Worm (Caenorhabditis elegans) whole organism, L2 larva: ENCODE measurements around the gene dep-1.
A peak's percentile ranks its signal among the peaks of the same experiment; 100 is the strongest.

ENCODE experiments used
- C34F6.9 ChIP-seq: fragments of 150-350 bp; optimal IDR thresholded peaks from 2 replicates; lab custom pipeline; 2014; ENCODE audit warnings: missing biosample characterization, missing genetic modification characterization
- F13H6.1 ChIP-seq: sonication (generic microtip); optimal IDR thresholded peaks from 2 replicates; lab custom pipeline; 2016; ENCODE audit warnings: missing genetic modification characterization, missing compliant biosample characterization
- R02D3.7 ChIP-seq: fragments of 150-350 bp; optimal IDR thresholded peaks from 2 replicates; lab custom pipeline; 2014; ENCODE audit warnings: missing biosample characterization, missing genetic modification characterization
- Y55F3AM.14 ChIP-seq: fragments of 200-800 bp; sonication (Bioruptor generic); optimal IDR thresholded peaks from 2 replicates; lab custom pipeline; 2018; ENCODE audit warnings: mild to moderate bottlenecking, missing genetic modification characterization, missing compliant biosample characterization
- ZK546.5 ChIP-seq: sonication (generic microtip); optimal IDR thresholded peaks from 2 replicates; lab custom pipeline; 2017; ENCODE audit warnings: missing biosample characterization, missing genetic modification characterization
- alr-1 ChIP-seq: fragments of 150-350 bp; optimal IDR thresholded peaks from 2 replicates; lab custom pipeline; 2014; ENCODE audit warnings: missing biosample characterization, missing genetic modification characterization
- aly-2 ChIP-seq: fragments of 150-350 bp; optimal IDR thresholded peaks from 2 replicates; lab custom pipeline; 2014; ENCODE audit warnings: missing biosample characterization, missing genetic modification characterization
- ama-1 ChIP-seq: fragments of 150-350 bp; optimal IDR thresholded peaks from 2 replicates; lab custom pipeline; 2018; ENCODE audit warnings: inconsistent platforms
- blmp-1 ChIP-seq: sonication (generic microtip); optimal IDR thresholded peaks from 2 replicates; lab custom pipeline; 2017; ENCODE audit warnings: missing genetic modification characterization, mild to moderate bottlenecking, missing compliant biosample characterization, antibody characterized with exemption, moderate library complexity; ENCODE audit not compliant: insufficient read depth
- ceh-16 ChIP-seq: fragments of 150-350 bp; optimal IDR thresholded peaks from 2 replicates; lab custom pipeline; 2014; ENCODE audit warnings: missing biosample characterization, missing genetic modification characterization
- ceh-82 ChIP-seq: fragments of 150-350 bp; optimal IDR thresholded peaks from 2 replicates; lab custom pipeline; 2014; ENCODE audit warnings: missing biosample characterization, missing genetic modification characterization
- crh-2 ChIP-seq: sonication (generic microtip); optimal IDR thresholded peaks from 2 replicates; lab custom pipeline; 2017; ENCODE audit warnings: missing biosample characterization, missing genetic modification characterization
- dmd-4 ChIP-seq: sonication (generic microtip); optimal IDR thresholded peaks from 2 replicates; lab custom pipeline; 2017; ENCODE audit warnings: missing biosample characterization, missing genetic modification characterization
- egl-27 ChIP-seq: sonication (generic microtip); optimal IDR thresholded peaks from 3 replicates; lab custom pipeline; 2017; ENCODE audit warnings: missing biosample characterization, missing genetic modification reagents, missing genetic modification characterization
- elt-1 ChIP-seq: fragments of 150-350 bp; optimal IDR thresholded peaks from 2 replicates; lab custom pipeline; 2014; ENCODE audit warnings: missing biosample characterization, missing genetic modification characterization
- elt-3 ChIP-seq: sonication (generic microtip); optimal IDR thresholded peaks from 2 replicates; lab custom pipeline; 2017; ENCODE audit warnings: missing biosample characterization, missing genetic modification characterization
- fos-1 ChIP-seq: fragments of 150-350 bp; optimal IDR thresholded peaks from 2 replicates; lab custom pipeline; 2014; ENCODE audit warnings: missing biosample characterization, missing genetic modification characterization
- lin-11 ChIP-seq: fragments of 150-350 bp; sonication (generic microtip); optimal IDR thresholded peaks from 2 replicates; lab custom pipeline; 2014; ENCODE audit warnings: missing biosample characterization, missing genetic modification characterization, inconsistent platforms, mixed read lengths
- lin-13 ChIP-seq: fragments of 150-350 bp; optimal IDR thresholded peaks from 2 replicates; lab custom pipeline; 2014; ENCODE audit warnings: missing biosample characterization, missing genetic modification reagents, missing genetic modification characterization
- lin-39 ChIP-seq: fragments of 150-350 bp; optimal IDR thresholded peaks from 2 replicates; lab custom pipeline; 2014; ENCODE audit warnings: missing biosample characterization, missing genetic modification reagents, missing genetic modification characterization
- lsy-2 ChIP-seq, 2 experiments: fragments of 150-350 bp in 1 of 2; sonication (generic microtip) in 1 of 2; optimal IDR thresholded peaks; 2 replicates each; lab custom pipeline; 2014 to 2017; ENCODE audit warnings: missing biosample characterization in 2 of 2, missing genetic modification characterization in 2 of 2
- mab-5 ChIP-seq: fragments of 150-350 bp; optimal IDR thresholded peaks from 2 replicates; lab custom pipeline; 2014; ENCODE audit warnings: missing biosample characterization, missing genetic modification characterization
- mbf-1 ChIP-seq: sonication (generic microtip); optimal IDR thresholded peaks from 2 replicates; lab custom pipeline; 2017; ENCODE audit warnings: missing biosample characterization, missing genetic modification characterization
- mdl-1 ChIP-seq, 2 experiments: fragments of 150-350 bp in 1 of 2; sonication (generic microtip) in 1 of 2; optimal IDR thresholded peaks; 2 replicates each; lab custom pipeline; 2017; ENCODE audit warnings: missing biosample characterization in 2 of 2, missing genetic modification characterization in 2 of 2
- nhr-10 ChIP-seq: sonication (generic microtip); optimal IDR thresholded peaks from 2 replicates; lab custom pipeline; 2017; ENCODE audit warnings: missing biosample characterization, missing genetic modification characterization
- nhr-11 ChIP-seq: fragments of 150-350 bp; optimal IDR thresholded peaks from 2 replicates; lab custom pipeline; 2014; ENCODE audit warnings: missing biosample characterization, missing genetic modification characterization
- nhr-12 ChIP-seq: fragments of 150-350 bp; optimal IDR thresholded peaks from 2 replicates; lab custom pipeline; 2014; ENCODE audit warnings: missing biosample characterization, missing genetic modification characterization
- nhr-129 ChIP-seq: fragments of 150-350 bp; optimal IDR thresholded peaks from 2 replicates; lab custom pipeline; 2014; ENCODE audit warnings: missing biosample characterization, missing genetic modification characterization
- nhr-21 ChIP-seq: fragments of 150-350 bp; optimal IDR thresholded peaks from 2 replicates; lab custom pipeline; 2014; ENCODE audit warnings: missing biosample characterization, missing genetic modification characterization
- nhr-23 ChIP-seq: fragments of 150-350 bp; optimal IDR thresholded peaks from 2 replicates; lab custom pipeline; 2014; ENCODE audit warnings: missing biosample characterization, missing genetic modification reagents, missing genetic modification characterization
- nhr-237 ChIP-seq: fragments of 150-350 bp; optimal IDR thresholded peaks from 2 replicates; lab custom pipeline; 2014; ENCODE audit warnings: missing biosample characterization, missing genetic modification characterization
- nhr-25 ChIP-seq: fragments of 150-350 bp; sonication (generic microtip); optimal IDR thresholded peaks from 3 replicates; lab custom pipeline; 2014; ENCODE audit warnings: missing biosample characterization, missing genetic modification characterization
- nhr-6 ChIP-seq: fragments of 150-350 bp; optimal IDR thresholded peaks from 2 replicates; lab custom pipeline; 2014; ENCODE audit warnings: missing biosample characterization, missing genetic modification characterization
- nhr-77 ChIP-seq: fragments of 150-350 bp; optimal IDR thresholded peaks from 2 replicates; lab custom pipeline; 2014; ENCODE audit warnings: missing biosample characterization, missing genetic modification characterization
- peb-1 ChIP-seq: fragments of 150-350 bp; optimal IDR thresholded peaks from 2 replicates; lab custom pipeline; 2014; ENCODE audit warnings: missing biosample characterization, missing genetic modification characterization
- sem-4 ChIP-seq: fragments of 150-350 bp; optimal IDR thresholded peaks from 2 replicates; lab custom pipeline; 2014; ENCODE audit warnings: missing biosample characterization, missing genetic modification reagents, missing genetic modification characterization
- skn-1 ChIP-seq: sonication (generic microtip); optimal IDR thresholded peaks from 2 replicates; lab custom pipeline; 2017; ENCODE audit warnings: missing biosample characterization, missing genetic modification characterization
- sma-3 ChIP-seq: sonication (generic microtip); optimal IDR thresholded peaks from 2 replicates; lab custom pipeline; 2016; ENCODE audit warnings: missing genetic modification reagents, missing genetic modification characterization, missing compliant biosample characterization
- sma-9 ChIP-seq, 2 experiments: fragments of 150-350 bp in 1 of 2; sonication (generic microtip) in 1 of 2; optimal IDR thresholded peaks; 2 replicates each; lab custom pipeline; 2014 to 2016; ENCODE audit warnings: missing genetic modification characterization in 2 of 2, mild to moderate bottlenecking in 1 of 2, missing biosample characterization in 1 of 2, missing compliant biosample characterization in 1 of 2, missing genetic modification reagents in 1 of 2, moderate library complexity in 1 of 2
- snpc-4 ChIP-seq: fragments of 150-350 bp; optimal IDR thresholded peaks from 2 replicates; lab custom pipeline; 2014; ENCODE audit warnings: missing biosample characterization, missing genetic modification characterization
- unc-39 ChIP-seq: fragments of 150-350 bp; optimal IDR thresholded peaks from 2 replicates; lab custom pipeline; 2014; ENCODE audit warnings: missing biosample characterization, missing genetic modification characterization
- unc-55 ChIP-seq: fragments of 150-350 bp; sonication (generic microtip); optimal IDR thresholded peaks from 3 replicates; lab custom pipeline; 2014; ENCODE audit warnings: missing biosample characterization, missing genetic modification reagents, missing genetic modification characterization
- unc-62 ChIP-seq: fragments of 150-350 bp; optimal IDR thresholded peaks from 2 replicates; lab custom pipeline; 2014; ENCODE audit warnings: missing biosample characterization, missing genetic modification reagents, missing genetic modification characterization
- zag-1 ChIP-seq: fragments of 150-350 bp; optimal IDR thresholded peaks from 2 replicates; lab custom pipeline; 2014; ENCODE audit warnings: missing biosample characterization, missing genetic modification characterization
- ztf-1 ChIP-seq: fragments of 200-800 bp; sonication (Bioruptor generic); conservative IDR thresholded peaks from 2 replicates; pipeline ENCODE4 v1.3.6; 2022; ENCODE audit warnings: missing genetic modification characterization, missing compliant biosample characterization
- ztf-11 ChIP-seq: sonication (generic microtip); optimal IDR thresholded peaks from 2 replicates; lab custom pipeline; 2017; ENCODE audit warnings: missing biosample characterization, missing genetic modification characterization
- ztf-4 ChIP-seq: fragments of 150-350 bp; optimal IDR thresholded peaks from 2 replicates; lab custom pipeline; 2014; ENCODE audit warnings: missing biosample characterization, missing genetic modification characterization

Gene dep-1

ce11 chrII:9057035-9057668, 37.6 kb upstream of the dep-1 start, which contains the start of gene rpl-32 (continued):
- no peak for TF ChIP-seq unc-62
- no peak for TF ChIP-seq snpc-4
- TF ChIP-seq elt-1 (tag; lab: Kevin White, UChicago) = no peak

DNA sequence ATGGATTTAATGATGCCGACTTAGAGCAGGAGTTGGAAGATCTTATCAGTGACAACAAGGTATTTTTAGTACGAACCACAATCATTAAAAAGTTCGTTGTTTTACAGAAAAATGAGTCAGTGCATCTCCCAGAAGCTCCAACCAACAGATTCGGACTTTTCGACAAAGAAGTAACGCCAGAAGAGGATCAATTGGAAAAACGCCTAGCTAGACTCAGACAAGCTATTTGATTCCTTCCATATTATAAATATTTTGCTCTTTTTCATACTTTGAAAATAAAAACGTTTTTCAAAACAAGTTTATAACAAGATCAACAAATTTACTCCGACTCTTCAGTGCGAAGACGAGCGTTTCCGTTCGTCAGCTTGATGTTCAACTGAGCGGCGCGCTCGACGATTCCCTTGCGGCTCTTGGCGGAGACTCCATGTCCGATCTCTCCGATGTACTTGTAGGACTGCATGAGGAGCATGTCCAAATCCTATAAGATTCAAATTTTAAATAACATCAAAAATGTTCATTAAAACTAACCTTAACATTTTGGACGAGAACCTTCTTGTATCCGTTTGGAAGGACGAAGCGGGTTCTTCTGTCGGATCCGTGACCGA, 36.7 kb upstream of the dep-1 start:
- no peak for TF ChIP-seq unc-39
- TF ChIP-seq aly-2 (tag; lab: Kevin White, UChicago) = no peak
- TF ChIP-seq snpc-4 = no peak
- no peak for TF ChIP-seq blmp-1 (tag; lab: Kevin White, UChicago)
- TF ChIP-seq sma-3 (GFP tag; lab: Kevin White, UChicago) = no peak
- no peak for TF ChIP-seq alr-1 (tag; lab: Kevin White, UChicago)
- TF ChIP-seq nhr-23 (tag; lab: Kevin White, UChicago) = no peak
- TF ChIP-seq, all 48 proteins: peak for 0

DNA sequence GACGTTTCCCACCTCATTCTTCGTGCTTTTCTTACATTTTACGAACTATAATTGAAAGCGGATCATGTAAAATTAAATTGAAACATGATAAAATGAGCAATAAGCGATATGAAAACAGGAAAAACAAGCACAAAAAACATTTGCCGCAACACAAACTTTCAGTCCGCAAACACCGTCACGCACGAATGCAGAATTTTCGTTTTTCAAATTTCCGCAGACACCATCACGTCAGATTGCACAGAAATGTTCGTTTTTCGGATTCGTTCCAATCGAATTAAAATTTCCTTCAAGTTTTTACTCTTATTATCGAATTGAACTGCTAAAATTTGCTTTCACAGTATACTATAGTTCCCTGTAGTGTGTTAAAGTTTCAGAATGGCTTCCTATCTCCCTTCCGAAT, 35.0 kb upstream of the dep-1 start, which contains the start of gene chmp-7:
TSS of gene chmp-7 (plus strand) at position 369 of the 400 bp plus-strand sequence.
- peak; percentile 98 for TF ChIP-seq C34F6.9 (tag; lab: Kevin White, UChicago)
- TF ChIP-seq peb-1 (tag; lab: Kevin White, UChicago) = no peak
- TF ChIP-seq ceh-16 (tag; lab: Kevin White, UChicago) = peak; percentile 29
- no peak for TF ChIP-seq unc-39
- peak; percentile 95 for TF ChIP-seq unc-55
- no peak for TF ChIP-seq nhr-25 (tag; lab: Kevin White, UChicago)
- TF ChIP-seq Y55F3AM.14 (GFP tag; lab: Kevin White, UChicago) = no peak
- peak; percentile 87 for TF ChIP-seq lin-11 (tag; lab: Kevin White, UChicago)
- no peak for TF ChIP-seq elt-3 (tag; lab: Kevin White, UChicago)
- TF ChIP-seq snpc-4 = peak; percentile 66
- peak; percentile 94 for TF ChIP-seq crh-2 (tag; lab: Kevin White, UChicago)
- TF ChIP-seq unc-62 = peak; percentile 20
- TF ChIP-seq nhr-11 (tag; lab: Kevin White, UChicago) = peak; percentile 32
- TF ChIP-seq sma-3 (GFP tag; lab: Kevin White, UChicago) = peak; percentile 79
- no peak for TF ChIP-seq ztf-11
- peak; percentile 79 to 92 for TF ChIP-seq lsy-2 (tag; optimal IDR thresholded peaks at IDR 0.05; lab: Kevin White, UChicago)
- TF ChIP-seq sma-9 (GFP tag; optimal IDR thresholded peaks at IDR 0.05; lab: Kevin White, UChicago) = peak; percentile 76
- TF ChIP-seq sma-9 (tag; optimal IDR thresholded peaks at IDR 0.05; lab: Kevin White, UChicago) = no peak
- TF ChIP-seq mbf-1 = no peak
- TF ChIP-seq nhr-10 (tag; lab: Kevin White, UChicago) = peak; percentile 33
- no peak for TF ChIP-seq F13H6.1 (tag; lab: Kevin White, UChicago)
- TF ChIP-seq lin-13 (GFP tag; lab: Kevin White, UChicago) = no peak
- peak; percentile 85 for TF ChIP-seq sem-4 (tag; lab: Kevin White, UChicago)
- no peak for TF ChIP-seq nhr-12 (tag; lab: Kevin White, UChicago)
- no peak for TF ChIP-seq nhr-23 (tag; lab: Kevin White, UChicago)
- TF ChIP-seq nhr-237 (tag; lab: Kevin White, UChicago) = no peak
- no peak for TF ChIP-seq alr-1 (tag; lab: Kevin White, UChicago)
- TF ChIP-seq ZK546.5 (tag; lab: Kevin White, UChicago) = no peak
- TF ChIP-seq R02D3.7 (tag; lab: Kevin White, UChicago) = no peak
- TF ChIP-seq aly-2 (tag; lab: Kevin White, UChicago) = no peak
- TF ChIP-seq zag-1 (tag; lab: Kevin White, UChicago) = peak; percentile 66
- no peak for TF ChIP-seq nhr-77 (tag; lab: Kevin White, UChicago)
- TF ChIP-seq nhr-129 (tag; lab: Kevin White, UChicago) = peak; percentile 95
- TF ChIP-seq ceh-82 = no peak
- TF ChIP-seq ama-1 (lab: Kevin White, UChicago) = peak; percentile 50
- peak; percentile 59 for TF ChIP-seq skn-1 (tag; lab: Kevin White, UChicago)
- TF ChIP-seq nhr-21 (tag; lab: Kevin White, UChicago) = peak; percentile 63
- no peak for TF ChIP-seq ztf-1
- peak in 1 of 2 experiments; percentile 9 for TF ChIP-seq mdl-1 (tag; optimal IDR thresholded peaks at IDR 0.05; lab: Kevin White, UChicago)
- peak; percentile 60 for TF ChIP-seq blmp-1 (tag; lab: Kevin White, UChicago)
- TF ChIP-seq dmd-4 (tag; lab: Kevin White, UChicago) = no peak
- TF ChIP-seq fos-1 (tag; lab: Kevin White, UChicago) = peak; percentile 84
- TF ChIP-seq egl-27 (tag; lab: Kevin White, UChicago) = peak; percentile 50
- peak; percentile 82 for TF ChIP-seq mab-5
- peak; percentile 68 for TF ChIP-seq nhr-6 (tag; lab: Kevin White, UChicago)
- TF ChIP-seq elt-1 (tag; lab: Kevin White, UChicago) = no peak
- TF ChIP-seq lin-39 (tag; lab: Kevin White, UChicago) = no peak
- TF ChIP-seq ztf-4 (tag; lab: Kevin White, UChicago) = no peak
